Worm (Caenorhabditis elegans) whole organism, late embryonic: Measurements from ENCODE around the gene F14H3.12.

Experiments used
- C08G9.2 ChIP-seq: sonication (generic microtip); optimal IDR thresholded peaks from 2 replicates; lab custom pipeline; 2016; ENCODE audit warnings: mild to moderate bottlenecking, missing genetic modification characterization, moderate library complexity, missing compliant biosample characterization
- elt-2 ChIP-seq: sonication (generic microtip); optimal IDR thresholded peaks from 2 replicates; lab custom pipeline; 2016; ENCODE audit warnings: missing genetic modification reagents, missing genetic modification characterization, missing compliant biosample characterization

- TF ChIP-seq elt-2, result no peak
- TF ChIP-seq C08G9.2 (tag; lab: Kevin White, UChicago), result no peak
Measured at ce11 chrV:16094862-16095261, 19.7 kb upstream of the F14H3.12 start.
